Worm (Caenorhabditis elegans) whole organism, L4 larva: Measurements from ENCODE around the gene ell-1.
A peak's percentile ranks its signal among the peaks of the same experiment; 100 is the strongest.

Experiments used
- R02D3.7 ChIP-seq: fragments of 150-350 bp; sonication (generic microtip); optimal IDR thresholded peaks from 3 replicates; lab custom pipeline; 2014; ENCODE audit warnings: missing biosample characterization, missing genetic modification characterization
- ama-1 ChIP-seq: fragments of 150-350 bp; optimal IDR thresholded peaks from 2 replicates; lab custom pipeline; 2014; ENCODE audit warnings: inconsistent platforms, mixed read lengths
- lin-15B ChIP-seq: fragments of 150-350 bp; sonication (generic microtip); optimal IDR thresholded peaks from 3 replicates; lab custom pipeline; 2014; ENCODE audit warnings: missing biosample characterization, missing genetic modification characterization
- lsy-2 ChIP-seq, 2 experiments: fragments of 150-350 bp in 1 of 2; sonication (generic microtip) in 1 of 2; optimal IDR thresholded peaks; 2 replicates each; lab custom pipeline; 2014 to 2017; ENCODE audit warnings: missing biosample characterization in 2 of 2, missing genetic modification characterization in 2 of 2
- mdl-1 ChIP-seq, 2 experiments: fragments of 150-350 bp in 1 of 2; sonication (generic microtip) in 1 of 2; optimal IDR thresholded peaks; 2 replicates each; lab custom pipeline; 2014 to 2017; ENCODE audit warnings: missing biosample characterization in 2 of 2, missing genetic modification characterization in 2 of 2
- mes-2 ChIP-seq: sonication (generic microtip); optimal IDR thresholded peaks from 2 replicates; lab custom pipeline; 2016; ENCODE audit warnings: missing genotype, mild to moderate bottlenecking, missing genetic modification characterization, missing compliant biosample characterization; ENCODE audit not compliant: poor library complexity, severe bottlenecking
- mxl-2 ChIP-seq: fragments of 200-800 bp; sonication (Bioruptor generic); conservative IDR thresholded peaks from 2 replicates; pipeline ENCODE4 v1.3.6; 2022; ENCODE audit warnings: missing genetic modification reagents, missing genetic modification characterization, missing compliant biosample characterization
- nhr-28 ChIP-seq: fragments of 150-350 bp; optimal IDR thresholded peaks from 2 replicates; lab custom pipeline; 2014; ENCODE audit warnings: missing biosample characterization, missing genetic modification characterization
- nhr-76 ChIP-seq: fragments of 150-350 bp; optimal IDR thresholded peaks from 2 replicates; lab custom pipeline; 2014; ENCODE audit warnings: missing biosample characterization, missing genetic modification characterization
- pqm-1 ChIP-seq: sonication (generic microtip); optimal IDR thresholded peaks from 2 replicates; lab custom pipeline; 2017; ENCODE audit warnings: missing biosample characterization, missing genetic modification characterization
- unc-62 ChIP-seq, 3 experiments: fragments of 150-350 bp in 1 of 3; sonication (generic microtip); optimal IDR thresholded peaks in 2 of 3; peaks in 1 of 3; 1 replicate in 1 of 3; 2 replicates in 2 of 3; lab custom pipeline; 2014 to 2017; ENCODE audit warnings: missing biosample characterization in 3 of 3, missing genetic modification characterization in 3 of 3, missing genetic modification reagents in 3 of 3, missing genotype in 1 of 3

ce11 chrIV:4402413-4402812, 8.2 kb downstream of the ell-1 start:
- TF ChIP-seq lin-15B (tag; lab: Kevin White, UChicago) (no peak), unc-62 (GFP tag; optimal IDR thresholded peaks at IDR 0.05 in 1 of 2; lab: Kevin White, UChicago) (no peak), unc-62 (tag; optimal IDR thresholded peaks at IDR 0.05; lab: Kevin White, UChicago) (no peak), ama-1 (lab: Kevin White, UChicago) (no peak), pqm-1 (no peak), nhr-28 (tag; lab: Kevin White, UChicago) (peak; percentile 60), mdl-1 (tag; optimal IDR thresholded peaks at IDR 0.05; lab: Kevin White, UChicago) (peak in 1 of 2 experiments; percentile 28), nhr-76 (tag; lab: Kevin White, UChicago) (no peak), mxl-2 (GFP tag; lab: Robert Waterston, UW) (no peak), mes-2 (no peak), lsy-2 (tag; optimal IDR thresholded peaks at IDR 0.05; lab: Kevin White, UChicago) (peak in 1 of 2 experiments; percentile 52), R02D3.7 (tag; lab: Kevin White, UChicago) (no peak)
